Fruit fly (Drosophila melanogaster): ENCODE results near the gene D19B.

The D19B gene

DNA sequence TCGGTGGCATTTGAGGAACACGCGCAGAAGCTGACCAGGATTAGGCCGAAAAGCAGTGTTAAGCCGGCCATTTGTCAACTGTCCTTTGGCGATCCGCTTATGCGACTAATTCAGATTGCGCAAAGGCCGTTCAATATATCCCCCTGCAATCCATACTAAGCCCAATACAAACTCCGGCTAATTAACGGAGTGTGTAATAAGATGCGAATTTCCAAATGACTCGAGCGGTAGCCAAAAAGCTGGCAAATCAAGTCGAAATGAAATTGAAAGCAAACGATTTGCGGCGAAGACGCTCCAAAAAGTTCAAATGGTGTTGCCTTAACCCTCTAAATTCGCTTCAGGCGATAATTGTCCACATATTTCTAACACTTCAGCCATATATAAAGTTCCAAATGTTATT, 42.4 kb downstream of the D19B start, which contains the start of gene Cpr65Aw:
TSS of gene Cpr65Aw (minus strand) at position 101 of the 400 bp plus-strand sequence.
- TF ChIP-seq OdsH (GFP tag; optimal IDR thresholded peaks at IDR 0.05): no peak
- no peak for TF ChIP-seq Rel (GFP tag; optimal IDR thresholded peaks at IDR 0.05)
- no peak for TF ChIP-seq Rel (tag; optimal IDR thresholded peaks at IDR 0.05)
- TF ChIP-seq h (GFP tag; optimal IDR thresholded peaks at IDR 0.05): no peak
- TF ChIP-seq Hr78 (GFP tag; optimal IDR thresholded peaks at IDR 0.05): no peak
- TF ChIP-seq psq (GFP tag; optimal IDR thresholded peaks at IDR 0.05): no peak
- TF ChIP-seq Jra (GFP tag; optimal IDR thresholded peaks at IDR 0.05): no peak
- no peak for TF ChIP-seq sage (GFP tag; optimal IDR thresholded peaks at IDR 0.05)
- TF ChIP-seq Mio (GFP tag; optimal IDR thresholded peaks at IDR 0.05): no peak
- TF ChIP-seq Dfd (GFP tag; optimal IDR thresholded peaks at IDR 0.05): no peak
- TF ChIP-seq woc (GFP tag; optimal IDR thresholded peaks at IDR 0.05): no peak
- no peak for TF ChIP-seq CG9705 (GFP tag; optimal IDR thresholded peaks at IDR 0.05)
- no peak for TF ChIP-seq br (GFP tag; optimal IDR thresholded peaks at IDR 0.05)
- no peak for TF ChIP-seq N (GFP tag; optimal IDR thresholded peaks at IDR 0.05)
- no peak for TF ChIP-seq Sp1 (GFP tag; optimal IDR thresholded peaks at IDR 0.05)
- no peak for TF ChIP-seq dmrt93B (GFP tag; optimal IDR thresholded peaks at IDR 0.05)
- TF ChIP-seq Vsx2 (GFP tag; optimal IDR thresholded peaks at IDR 0.05; ENCODE audit: partially characterized antibody): no peak

DNA sequence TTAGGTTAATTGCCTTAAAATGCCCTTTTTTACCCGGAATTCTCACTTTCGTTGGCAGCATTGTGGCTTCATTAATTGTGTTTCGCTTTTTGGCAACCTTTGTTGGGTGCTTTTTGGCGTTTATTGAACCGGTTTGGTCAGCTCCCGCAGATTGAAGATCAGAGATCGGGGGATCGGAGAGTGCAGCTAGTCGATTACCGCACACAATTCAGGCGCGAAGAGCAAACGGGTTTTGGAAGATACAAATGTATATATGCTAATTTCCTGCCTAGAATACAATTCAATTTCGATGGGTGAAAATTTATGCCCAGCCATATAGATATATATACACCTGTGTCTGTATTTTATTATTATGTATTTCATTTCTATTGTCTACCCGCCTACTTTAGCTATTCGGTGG, 43.2 kb downstream of the D19B start:
- TF ChIP-seq sage (GFP tag; optimal IDR thresholded peaks at IDR 0.05) (no peak), Dif (GFP tag; optimal IDR thresholded peaks at IDR 0.05; ENCODE audit: partially characterized antibody) (peak; percentile 15), Vsx2 (GFP tag; optimal IDR thresholded peaks at IDR 0.05; ENCODE audit: partially characterized antibody) (peak; percentile 63), Rel (GFP tag; optimal IDR thresholded peaks at IDR 0.05) (no peak), Rel (tag; optimal IDR thresholded peaks at IDR 0.05) (no peak), OdsH (GFP tag; optimal IDR thresholded peaks at IDR 0.05) (no peak)

DNA sequence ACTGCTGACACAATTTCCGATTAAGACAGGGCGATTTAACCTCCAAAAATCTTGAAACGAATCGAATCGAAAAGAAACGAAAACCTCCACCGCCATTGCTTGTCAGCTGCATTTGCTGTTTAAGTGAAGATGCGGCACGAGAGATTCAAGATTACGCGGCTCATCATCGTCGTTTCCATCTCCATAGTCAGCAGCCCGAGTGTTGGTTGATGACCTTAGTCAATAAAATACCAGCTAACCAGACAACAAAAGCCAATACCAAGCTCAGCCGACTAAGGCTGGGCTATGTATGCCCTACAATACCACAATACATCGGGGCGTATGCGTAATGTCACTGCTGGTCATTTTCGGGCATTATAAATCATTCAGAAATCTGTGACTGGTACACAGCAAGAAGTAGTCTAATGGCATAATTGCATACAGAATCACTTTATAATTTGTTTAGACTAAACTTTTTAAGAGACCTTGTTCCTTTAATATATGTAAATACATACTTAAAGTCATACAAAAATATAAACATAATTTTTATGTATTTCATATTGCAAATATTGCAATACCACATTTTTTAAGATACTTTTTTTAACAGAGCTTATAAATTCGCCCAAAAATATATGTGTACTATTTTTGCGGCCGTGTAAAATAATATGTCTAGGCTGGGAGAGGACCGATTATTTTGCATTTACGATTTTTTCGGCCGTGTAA, 43.8 kb downstream of the D19B start:
- TF ChIP-seq Dif (GFP tag; optimal IDR thresholded peaks at IDR 0.05; ENCODE audit: partially characterized antibody) (no peak), sv (GFP tag; optimal IDR thresholded peaks at IDR 0.05) (no peak), woc (GFP tag; optimal IDR thresholded peaks at IDR 0.05) (no peak), psq (GFP tag; optimal IDR thresholded peaks at IDR 0.05) (no peak), usp (GFP tag; optimal IDR thresholded peaks at IDR 0.05) (no peak), tai (GFP tag; optimal IDR thresholded peaks at IDR 0.05) (no peak), Hr78 (GFP tag; optimal IDR thresholded peaks at IDR 0.05) (no peak), Myc (optimal IDR thresholded peaks at IDR 0.05) (no peak), N (GFP tag; optimal IDR thresholded peaks at IDR 0.05) (no peak), pan (optimal IDR thresholded peaks at IDR 0.05) (no peak), brk (GFP tag; optimal IDR thresholded peaks at IDR 0.05) (no peak), dl (GFP tag; optimal IDR thresholded peaks at IDR 0.05; ENCODE audit: insufficient read depth in 1 of 2, partially characterized antibody in 2 of 2) (no peak), fru (GFP tag; optimal IDR thresholded peaks at IDR 0.05) (no peak), foxo (GFP tag; optimal IDR thresholded peaks at IDR 0.05) (no peak), br (GFP tag; optimal IDR thresholded peaks at IDR 0.05) (no peak), GATAd (GFP tag; optimal IDR thresholded peaks at IDR 0.05) (no peak), Vsx2 (GFP tag; optimal IDR thresholded peaks at IDR 0.05; ENCODE audit: partially characterized antibody) (no peak)

DNA sequence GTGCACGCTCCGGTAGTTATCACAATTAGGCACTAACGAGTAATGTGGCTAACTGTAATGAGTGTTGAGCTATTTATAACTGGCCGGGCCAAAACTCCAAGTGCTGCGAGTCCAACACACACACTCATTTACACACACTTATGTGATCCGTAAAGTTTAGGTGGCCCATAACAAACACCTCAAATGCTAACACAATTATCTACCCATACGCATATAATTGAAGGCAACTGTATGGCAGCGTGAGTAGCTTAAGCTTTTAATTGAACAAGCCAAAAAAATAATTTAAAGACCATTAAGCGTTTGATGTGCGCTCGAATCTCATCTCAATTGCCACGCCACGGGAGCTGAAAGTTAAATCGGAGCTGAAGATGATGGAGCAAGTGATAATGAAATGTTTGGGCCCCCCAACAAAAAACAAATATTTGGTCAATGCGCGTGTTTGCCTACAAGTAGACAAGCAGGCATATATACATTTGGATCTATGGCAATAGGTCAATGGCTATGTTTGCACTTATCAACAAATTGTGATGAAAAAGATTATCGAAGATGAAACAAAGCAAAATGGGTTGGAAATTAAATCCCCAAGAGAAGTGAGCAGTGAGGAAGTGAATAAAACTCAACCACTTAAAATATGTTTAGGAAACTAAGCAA, 44.7 kb downstream of the D19B start, which contains the start of gene Cpr65Av:
TSS of gene Cpr65Av (minus strand) at position 51 of the 651 bp plus-strand sequence.
- TF ChIP-seq br (GFP tag; optimal IDR thresholded peaks at IDR 0.05) (no peak), Sp1 (GFP tag; optimal IDR thresholded peaks at IDR 0.05) (no peak), fru (GFP tag; optimal IDR thresholded peaks at IDR 0.05) (no peak), rgr (GFP tag; optimal IDR thresholded peaks at IDR 0.05) (no peak), Hr83 (GFP tag; optimal IDR thresholded peaks at IDR 0.05; ENCODE audit: poor library complexity, severe bottlenecking) (no peak), CG32264 (GFP tag; optimal IDR thresholded peaks at IDR 0.05) (no peak), Hnf4 (GFP tag; optimal IDR thresholded peaks at IDR 0.05) (no peak), CG9705 (GFP tag; optimal IDR thresholded peaks at IDR 0.05) (no peak), dsf (GFP tag; optimal IDR thresholded peaks at IDR 0.05; ENCODE audit: borderline replicate concordance) (no peak), sage (GFP tag; optimal IDR thresholded peaks at IDR 0.05) (no peak), N (GFP tag; optimal IDR thresholded peaks at IDR 0.05) (no peak), Vsx2 (GFP tag; optimal IDR thresholded peaks at IDR 0.05; ENCODE audit: partially characterized antibody) (no peak), lola (GFP tag; optimal IDR thresholded peaks at IDR 0.05) (no peak), Rel (GFP tag; optimal IDR thresholded peaks at IDR 0.05) (no peak), Rel (tag; optimal IDR thresholded peaks at IDR 0.05) (no peak), h (GFP tag; optimal IDR thresholded peaks at IDR 0.05) (no peak), HLH106 (tag; optimal IDR thresholded peaks at IDR 0.05) (no peak), jim (GFP tag; optimal IDR thresholded peaks at IDR 0.05) (no peak)
